Fruit fly (Drosophila melanogaster) whole organism, adult: ENCODE data around the gene CG16953.

Source experiments
- CG11617 ChIP-seq: fragments of 200-800 bp; sonication (Bioruptor generic); optimal IDR thresholded peaks from 2 replicates; lab custom pipeline; 2017; ENCODE audit warnings: mild to moderate bottlenecking, missing biosample characterization, missing genetic modification reagents, missing genetic modification characterization
- CG12768 ChIP-seq: fragments of 200-800 bp; sonication (Bioruptor generic); optimal IDR thresholded peaks from 2 replicates; lab custom pipeline; 2017; ENCODE audit warnings: missing biosample characterization, missing genetic modification characterization, mild to moderate bottlenecking, moderate library complexity, missing genetic modification reagents
- CG14711 ChIP-seq: fragments of 200-800 bp; sonication (Bioruptor generic); optimal IDR thresholded peaks from 2 replicates; lab custom pipeline; 2018; ENCODE audit warnings: missing biosample characterization, mild to moderate bottlenecking, missing genetic modification characterization, moderate library complexity
- CG1620 ChIP-seq: fragments of 200-800 bp; sonication (Bioruptor generic); optimal IDR thresholded peaks from 2 replicates; lab custom pipeline; 2016; ENCODE audit warnings: missing biosample characterization, missing genetic modification characterization
- CG33017 ChIP-seq: fragments of 200-800 bp; sonication (Bioruptor generic); optimal IDR thresholded peaks from 2 replicates; lab custom pipeline; 2018; ENCODE audit warnings: missing biosample characterization, mild to moderate bottlenecking, missing genetic modification characterization, moderate library complexity
- CG5204 ChIP-seq: fragments of 200-800 bp; sonication (Bioruptor generic); optimal IDR thresholded peaks from 2 replicates; lab custom pipeline; 2016; ENCODE audit warnings: missing biosample characterization, missing genetic modification characterization
- CG7045 ChIP-seq: fragments of 200-800 bp; sonication (Bioruptor generic); optimal IDR thresholded peaks from 2 replicates; lab custom pipeline; 2017; ENCODE audit warnings: missing biosample characterization, mild to moderate bottlenecking, missing genetic modification characterization
- CG7101 ChIP-seq: fragments of 200-800 bp; sonication (Bioruptor generic); optimal IDR thresholded peaks from 2 replicates; lab custom pipeline; 2018; ENCODE audit warnings: missing biosample characterization, mild to moderate bottlenecking, missing genetic modification characterization, moderate library complexity
- Clk ChIP-seq: fragments of 200-800 bp; sonication (Bioruptor generic); optimal IDR thresholded peaks from 2 replicates; lab custom pipeline; 2017; ENCODE audit warnings: missing biosample characterization, missing genetic modification characterization
- Crg-1 ChIP-seq: fragments of 200-800 bp; sonication (Bioruptor generic); optimal IDR thresholded peaks from 2 replicates; lab custom pipeline; 2016; ENCODE audit warnings: missing biosample characterization, missing genetic modification characterization
- Hr96 ChIP-seq: fragments of 200-800 bp; sonication (Bioruptor generic); optimal IDR thresholded peaks from 2 replicates; lab custom pipeline; 2016; ENCODE audit warnings: missing biosample characterization, missing genetic modification characterization
- Mnt ChIP-seq: fragments of 200-800 bp; sonication (Bioruptor generic); optimal IDR thresholded peaks from 2 replicates; lab custom pipeline; 2016; ENCODE audit warnings: missing biosample characterization, mild to moderate bottlenecking, missing genetic modification characterization
- bab1 ChIP-seq: fragments of 200-800 bp; sonication (Bioruptor generic); optimal IDR thresholded peaks from 3 replicates; lab custom pipeline; 2019; ENCODE audit warnings: missing biosample characterization, mild to moderate bottlenecking, missing genetic modification characterization, moderate library complexity
- cic ChIP-seq: fragments of 200-800 bp; sonication (Bioruptor generic); optimal IDR thresholded peaks from 2 replicates; lab custom pipeline; 2017; ENCODE audit warnings: missing biosample characterization, mild to moderate bottlenecking, missing genetic modification characterization, moderate library complexity
- cnc ChIP-seq, 2 experiments: fragments of >200 bp; optimal IDR thresholded peaks; 2 replicates each; lab custom pipeline; 2017
- kay ChIP-seq: fragments of 200-800 bp; sonication (Bioruptor generic); peaks from one replicate; lab custom pipeline; 2016; ENCODE audit warnings: missing biosample characterization, missing genetic modification characterization, borderline replicate concordance
- ovo ChIP-seq: fragments of 200-800 bp; sonication (Bioruptor generic); optimal IDR thresholded peaks from 2 replicates; lab custom pipeline; 2016; ENCODE audit warnings: missing biosample characterization, missing genetic modification characterization
- pad ChIP-seq: fragments of 200-800 bp; sonication (Bioruptor generic); optimal IDR thresholded peaks from 3 replicates; lab custom pipeline; 2017; ENCODE audit warnings: missing biosample characterization, missing genetic modification characterization, mild to moderate bottlenecking, moderate library complexity, missing genetic modification reagents
- tj ChIP-seq: fragments of 200-800 bp; sonication (Bioruptor generic); optimal IDR thresholded peaks from 3 replicates; lab custom pipeline; 2017; ENCODE audit warnings: missing biosample characterization, mild to moderate bottlenecking, missing genetic modification characterization, moderate library complexity
- toe ChIP-seq: fragments of 200-800 bp; sonication (Bioruptor generic); optimal IDR thresholded peaks from 2 replicates; lab custom pipeline; 2016; ENCODE audit warnings: missing biosample characterization, missing genetic modification characterization

CG16953 gene

dm6 chr3R:20592517-20593462 is 7.2 kb upstream of the CG16953 start, which contains the start of the genes Pus1 and bon:
Gene Pus1 (minus strand): TSS chr3R:20592671.
Gene bon (plus strand): TSS chr3R:20593139.
- no peak for TF ChIP-seq CG14711 (tag; lab: Kevin White, UChicago)
- peak; percentile 18 for TF ChIP-seq bab1 (GFP tag; lab: Kevin White, UChicago)
- TF ChIP-seq CG12768 (GFP tag; lab: Kevin White, UChicago): no peak
- peak; percentile 38 for TF ChIP-seq CG11617 (GFP tag; lab: Kevin White, UChicago)
- no peak for TF ChIP-seq kay (GFP tag; lab: Kevin White, UChicago)
- TF ChIP-seq CG1620 (GFP tag; lab: Kevin White, UChicago): peak; percentile 41
- TF ChIP-seq CG7101 (tag; lab: Kevin White, UChicago): peak; percentile 4
- no peak for TF ChIP-seq cic (GFP tag; lab: Kevin White, UChicago)
- TF ChIP-seq Crg-1 (GFP tag; lab: Kevin White, UChicago): no peak
- no peak for TF ChIP-seq pad
- TF ChIP-seq CG7045 (GFP tag; lab: Kevin White, UChicago): no peak
- TF ChIP-seq Mnt: peak; percentile 80
- TF ChIP-seq toe: no peak
- TF ChIP-seq tj (GFP tag; lab: Kevin White, UChicago): no peak

dm6 chr3R:20588480-20588785 is 2.8 kb upstream of the CG16953 start, which contains the start of gene Srp72:
Gene Srp72 (plus strand): TSS chr3R:20588711.
- TF ChIP-seq cnc (optimal IDR thresholded peaks at IDR 0.05; lab: Kevin White, UChicago): no peak
- TF ChIP-seq cic (GFP tag; lab: Kevin White, UChicago): no peak
- TF ChIP-seq ovo: no peak
- no peak for TF ChIP-seq CG5204
- TF ChIP-seq CG7045 (GFP tag; lab: Kevin White, UChicago): peak; percentile 42
- TF ChIP-seq kay (GFP tag; lab: Kevin White, UChicago): no peak
- TF ChIP-seq CG7101 (tag; lab: Kevin White, UChicago): peak; percentile 36
- TF ChIP-seq Clk (GFP tag; lab: Kevin White, UChicago): peak; percentile 23
- TF ChIP-seq CG1620 (GFP tag; lab: Kevin White, UChicago): peak; percentile 35
- no peak for TF ChIP-seq Hr96 (GFP tag; lab: Kevin White, UChicago)
- no peak for TF ChIP-seq tj (GFP tag; lab: Kevin White, UChicago)
- peak; percentile 21 for TF ChIP-seq pad
- no peak for TF ChIP-seq toe
- peak; percentile 22 for TF ChIP-seq CG12768 (GFP tag; lab: Kevin White, UChicago)
- peak; percentile 38 for TF ChIP-seq CG14711 (tag; lab: Kevin White, UChicago)
- TF ChIP-seq CG11617 (GFP tag; lab: Kevin White, UChicago): peak; percentile 51
- peak; percentile 40 for TF ChIP-seq Mnt
- peak; percentile 44 for TF ChIP-seq bab1 (GFP tag; lab: Kevin White, UChicago)
- peak; percentile 1 for TF ChIP-seq CG33017 (tag; lab: Kevin White, UChicago)
- peak; percentile 19 for TF ChIP-seq Crg-1 (GFP tag; lab: Kevin White, UChicago)

- peak; percentile 38 for TF ChIP-seq ovo
- TF ChIP-seq toe: no peak
- TF ChIP-seq bab1 (GFP tag; lab: Kevin White, UChicago): peak; percentile 78
- TF ChIP-seq CG7101 (tag; lab: Kevin White, UChicago): peak; percentile 77
- TF ChIP-seq cic (GFP tag; lab: Kevin White, UChicago): peak; percentile 33
- TF ChIP-seq kay (GFP tag; lab: Kevin White, UChicago): no peak
- TF ChIP-seq CG33017 (tag; lab: Kevin White, UChicago): peak; percentile 73
- peak; percentile 57 for TF ChIP-seq tj (GFP tag; lab: Kevin White, UChicago)
- TF ChIP-seq cnc (optimal IDR thresholded peaks at IDR 0.05; lab: Kevin White, UChicago): no peak
- peak; percentile 77 for TF ChIP-seq CG11617 (GFP tag; lab: Kevin White, UChicago)
- peak; percentile 54 for TF ChIP-seq CG1620 (GFP tag; lab: Kevin White, UChicago)
- no peak for TF ChIP-seq CG5204
- TF ChIP-seq pad: peak; percentile 55
- TF ChIP-seq Crg-1 (GFP tag; lab: Kevin White, UChicago): peak; percentile 8
- TF ChIP-seq Clk (GFP tag; lab: Kevin White, UChicago): peak; percentile 75
- TF ChIP-seq CG7045 (GFP tag; lab: Kevin White, UChicago): peak; percentile 74
- TF ChIP-seq CG14711 (tag; lab: Kevin White, UChicago): peak; percentile 77
- TF ChIP-seq Hr96 (GFP tag; lab: Kevin White, UChicago): no peak
- peak; percentile 74 for TF ChIP-seq CG12768 (GFP tag; lab: Kevin White, UChicago)
- peak; percentile 45 for TF ChIP-seq Mnt
Measured at dm6 chr3R:20587630-20588479, 2.2 kb upstream of the CG16953 start, which contains the start of gene Septin2. Gene Septin2 (minus strand): TSS chr3R:20588356.

dm6 chr3R:20586409-20586808 is 776 bp upstream of the CG16953 start:
- TF ChIP-seq pad: no peak
- TF ChIP-seq CG11617 (GFP tag; lab: Kevin White, UChicago): no peak
- TF ChIP-seq kay (GFP tag; lab: Kevin White, UChicago): no peak

- TF ChIP-seq toe: no peak
- TF ChIP-seq bab1 (GFP tag; lab: Kevin White, UChicago): no peak
- no peak for TF ChIP-seq cnc (optimal IDR thresholded peaks at IDR 0.05; lab: Kevin White, UChicago)
- TF ChIP-seq Clk (GFP tag; lab: Kevin White, UChicago): no peak
- TF ChIP-seq CG33017 (tag; lab: Kevin White, UChicago): no peak
- TF ChIP-seq Hr96 (GFP tag; lab: Kevin White, UChicago): no peak
- TF ChIP-seq tj (GFP tag; lab: Kevin White, UChicago): no peak
- TF ChIP-seq CG7101 (tag; lab: Kevin White, UChicago): no peak
- no peak for TF ChIP-seq cic (GFP tag; lab: Kevin White, UChicago)
- TF ChIP-seq kay (GFP tag; lab: Kevin White, UChicago): no peak
- no peak for TF ChIP-seq CG14711 (tag; lab: Kevin White, UChicago)
- no peak for TF ChIP-seq Crg-1 (GFP tag; lab: Kevin White, UChicago)
- no peak for TF ChIP-seq ovo
- no peak for TF ChIP-seq CG12768 (GFP tag; lab: Kevin White, UChicago)
- TF ChIP-seq CG11617 (GFP tag; lab: Kevin White, UChicago): no peak
- no peak for TF ChIP-seq CG5204
- TF ChIP-seq pad: no peak
Measured at dm6 chr3R:20581376-20581775, 4.3 kb downstream of the CG16953 start, which contains the start of gene CG34008. Gene CG34008 (minus strand): TSS chr3R:20581522.
